Worm (Caenorhabditis elegans): ENCODE data around the gene hlh-13.

- TF ChIP-seq ama-1 (optimal IDR thresholded peaks at IDR 0.05) (no peak), ceh-34 (tag; optimal IDR thresholded peaks at IDR 0.05) (no peak), ceh-45 (GFP tag; IDR thresholded peaks at IDR 0.05) (no peak), dmd-4 (tag; optimal IDR thresholded peaks at IDR 0.05; ENCODE audit: borderline replicate concordance) (no peak)
Observed at ce11 chrX:4238971-4239370, 10.1 kb upstream of the hlh-13 start.

Data from whole organism, late embryonic.